Fruit fly (Drosophila melanogaster) whole organism, prepupa: ENCODE measurements around the gene Cpr97Ea.

Source experiments
- Blimp-1 ChIP-seq: fragments of 200-800 bp; sonication (Bioruptor generic); optimal IDR thresholded peaks from 3 replicates; lab custom pipeline; 2017; ENCODE audit warnings: missing biosample characterization, missing genetic modification characterization, mild to moderate bottlenecking, moderate library complexity, missing genetic modification reagents
- CG10631 ChIP-seq: fragments of 200-800 bp; sonication (Bioruptor generic); optimal IDR thresholded peaks from 2 replicates; lab custom pipeline; 2016; ENCODE audit warnings: missing biosample characterization, missing genetic modification characterization
- CG10669 ChIP-seq: fragments of 200-800 bp; sonication (Bioruptor generic); optimal IDR thresholded peaks from 3 replicates; lab custom pipeline; 2018; ENCODE audit warnings: missing biosample characterization, mild to moderate bottlenecking, missing genetic modification characterization, moderate library complexity
- CG11294 ChIP-seq: fragments of 200-800 bp; sonication (Bioruptor generic); IDR thresholded peaks from 2 replicates; pipeline ENCODE4 v1.3.6; 2022; ENCODE audit warnings: missing biosample characterization, missing genetic modification characterization
- CG11902 ChIP-seq: fragments of 200-800 bp; sonication (Bioruptor generic); optimal IDR thresholded peaks from 3 replicates; lab custom pipeline; 2016; ENCODE audit warnings: missing biosample characterization, missing genetic modification characterization
- CG15336 ChIP-seq: fragments of 200-800 bp; sonication (Bioruptor generic); IDR thresholded peaks from 2 replicates; pipeline ENCODE4 v1.3.6; 2022; ENCODE audit warnings: missing biosample characterization, missing genetic modification characterization
- CG16779 ChIP-seq: fragments of 200-800 bp; sonication (Bioruptor generic); optimal IDR thresholded peaks from 3 replicates; lab custom pipeline; 2017; ENCODE audit warnings: missing biosample characterization, mild to moderate bottlenecking, missing genetic modification characterization
- CG3032 ChIP-seq: fragments of 200-800 bp; optimal IDR thresholded peaks from 2 replicates; lab custom pipeline; 2019; ENCODE audit warnings: missing biosample characterization, mild to moderate bottlenecking, missing genetic modification characterization, moderate library complexity
- CG32006 ChIP-seq: fragments of 200-800 bp; sonication (Bioruptor generic); optimal IDR thresholded peaks from 3 replicates; lab custom pipeline; 2017; ENCODE audit warnings: missing biosample characterization, mild to moderate bottlenecking, missing genetic modification characterization
- CG34406 ChIP-seq: fragments of 200-800 bp; sonication (Bioruptor generic); optimal IDR thresholded peaks from 3 replicates; lab custom pipeline; 2016; ENCODE audit warnings: missing biosample characterization, missing genetic modification characterization
- CG4318 ChIP-seq: fragments of 200-800 bp; sonication (Bioruptor generic); optimal IDR thresholded peaks from 3 replicates; lab custom pipeline; 2017; ENCODE audit warnings: missing biosample characterization, mild to moderate bottlenecking, missing genetic modification characterization
- CG6163 ChIP-seq: fragments of 200-800 bp; sonication (Bioruptor generic); IDR thresholded peaks from 3 replicates; pipeline ENCODE4 v1.3.6; 2022; ENCODE audit warnings: missing biosample characterization, missing genetic modification characterization
- CG6276 ChIP-seq: fragments of 200-800 bp; sonication (Bioruptor generic); optimal IDR thresholded peaks from 2 replicates; lab custom pipeline; 2017; ENCODE audit warnings: missing biosample characterization, mild to moderate bottlenecking, missing genetic modification characterization
- CG6792 ChIP-seq: fragments of 200-800 bp; sonication (Bioruptor generic); optimal IDR thresholded peaks from 3 replicates; lab custom pipeline; 2016; ENCODE audit warnings: missing biosample characterization, missing genetic modification characterization
- CG6808 ChIP-seq: fragments of 200-800 bp; sonication (Bioruptor generic); optimal IDR thresholded peaks from 3 replicates; lab custom pipeline; 2017; ENCODE audit warnings: missing biosample characterization, missing genetic modification characterization, mild to moderate bottlenecking, moderate library complexity, missing genetic modification reagents
- CG6854 ChIP-seq: fragments of 200-800 bp; sonication (Bioruptor generic); optimal IDR thresholded peaks from 2 replicates; lab custom pipeline; 2017; ENCODE audit warnings: missing biosample characterization, mild to moderate bottlenecking, missing genetic modification characterization
- CG7368 ChIP-seq: fragments of 200-800 bp; sonication (Bioruptor generic); optimal IDR thresholded peaks from 3 replicates; lab custom pipeline; 2016; ENCODE audit warnings: missing biosample characterization, missing genetic modification characterization
- CG8632 ChIP-seq: fragments of 200-800 bp; sonication (Bioruptor generic); optimal IDR thresholded peaks from 3 replicates; lab custom pipeline; 2016; ENCODE audit warnings: missing biosample characterization, missing genetic modification characterization
- CG9139 ChIP-seq: fragments of 200-800 bp; sonication (Bioruptor generic); optimal IDR thresholded peaks from 3 replicates; lab custom pipeline; 2017; ENCODE audit warnings: missing biosample characterization, mild to moderate bottlenecking, missing genetic modification characterization
- Eip75B ChIP-seq: fragments of 200-800 bp; sonication (Bioruptor generic); optimal IDR thresholded peaks from 3 replicates; lab custom pipeline; 2016; ENCODE audit warnings: missing biosample characterization, missing genetic modification characterization
- Eip78C ChIP-seq: fragments of 200-800 bp; sonication (Bioruptor generic); peaks from one replicate; lab custom pipeline; 2016; ENCODE audit warnings: missing biosample characterization, missing genetic modification characterization
- Eip93F ChIP-seq: fragments of 200-800 bp; sonication (Bioruptor generic); optimal IDR thresholded peaks from 2 replicates; lab custom pipeline; 2016; ENCODE audit warnings: missing biosample characterization, mild to moderate bottlenecking, missing genetic modification characterization
- Ets96B ChIP-seq: fragments of 200-800 bp; optimal IDR thresholded peaks from 2 replicates; lab custom pipeline; 2019; ENCODE audit warnings: missing biosample characterization, mild to moderate bottlenecking, missing genetic modification characterization, moderate library complexity
- Gug ChIP-seq: fragments of 200-800 bp; sonication (Bioruptor generic); IDR thresholded peaks from 2 replicates; pipeline ENCODE4 v1.3.6; 2022; ENCODE audit warnings: missing biosample characterization, missing genetic modification characterization
- Hr38 ChIP-seq: sonication (Bioruptor generic); optimal IDR thresholded peaks from 2 replicates; lab custom pipeline; 2016; ENCODE audit warnings: missing biosample characterization, missing genetic modification characterization
- Hr4 ChIP-seq: fragments of 200-800 bp; sonication (Bioruptor generic); optimal IDR thresholded peaks from 3 replicates; lab custom pipeline; 2016; ENCODE audit warnings: missing biosample characterization, missing genetic modification characterization
- Lpt ChIP-seq: fragments of 200-800 bp; sonication (Bioruptor generic); optimal IDR thresholded peaks from 3 replicates; lab custom pipeline; 2016; ENCODE audit warnings: missing biosample characterization, missing genetic modification characterization
- Met ChIP-seq: fragments of 200-800 bp; sonication (Bioruptor generic); optimal IDR thresholded peaks from 3 replicates; lab custom pipeline; 2016; ENCODE audit warnings: missing biosample characterization, missing genetic modification characterization
- OdsH ChIP-seq: fragments of 200-800 bp; sonication (Bioruptor generic); optimal IDR thresholded peaks from 3 replicates; lab custom pipeline; 2016; ENCODE audit warnings: missing biosample characterization, missing genetic modification characterization
- Smox ChIP-seq: fragments of 200-800 bp; sonication (Bioruptor generic); optimal IDR thresholded peaks from 3 replicates; lab custom pipeline; 2016; ENCODE audit warnings: missing biosample characterization, missing genetic modification characterization
- Sox102F ChIP-seq: fragments of 200-800 bp; sonication (Bioruptor generic); optimal IDR thresholded peaks from 2 replicates; lab custom pipeline; 2016; ENCODE audit warnings: missing biosample characterization, mild to moderate bottlenecking, missing genetic modification characterization
- Sox14 ChIP-seq: fragments of 200-800 bp; sonication (Bioruptor generic); optimal IDR thresholded peaks from 3 replicates; lab custom pipeline; 2016; ENCODE audit warnings: missing biosample characterization, missing genetic modification characterization
- acj6 ChIP-seq: fragments of 200-800 bp; sonication (Bioruptor generic); optimal IDR thresholded peaks from 3 replicates; lab custom pipeline; 2016; ENCODE audit warnings: missing biosample characterization, missing genetic modification characterization
- cyc ChIP-seq: fragments of 200-800 bp; sonication (Bioruptor generic); optimal IDR thresholded peaks from 3 replicates; lab custom pipeline; 2016; ENCODE audit warnings: missing biosample characterization, missing genetic modification characterization
- dac ChIP-seq: fragments of 200-800 bp; sonication (Bioruptor generic); optimal IDR thresholded peaks from 2 replicates; lab custom pipeline; 2017; ENCODE audit warnings: missing biosample characterization, mild to moderate bottlenecking, missing genetic modification characterization
- dsx ChIP-seq: fragments of 200-800 bp; optimal IDR thresholded peaks from 3 replicates; lab custom pipeline; 2019; ENCODE audit warnings: missing biosample characterization, mild to moderate bottlenecking, missing genetic modification characterization, moderate library complexity; ENCODE audit not compliant: poor library complexity, severe bottlenecking
- eg ChIP-seq: fragments of 200-800 bp; sonication (Bioruptor generic); IDR thresholded peaks from 3 replicates; pipeline ENCODE4 v1.3.6; 2022; ENCODE audit warnings: missing biosample characterization, missing genetic modification characterization
- esn ChIP-seq: fragments of 200-800 bp; sonication (Bioruptor generic); optimal IDR thresholded peaks from 2 replicates; lab custom pipeline; 2016; ENCODE audit warnings: missing biosample characterization, mild to moderate bottlenecking, missing genetic modification characterization, moderate library complexity
- fd85E ChIP-seq: fragments of 200-800 bp; sonication (Bioruptor generic); optimal IDR thresholded peaks from 3 replicates; lab custom pipeline; 2016; ENCODE audit warnings: missing biosample characterization, missing genetic modification characterization
- fkh ChIP-seq: fragments of 200-800 bp; sonication (Bioruptor generic); optimal IDR thresholded peaks from 3 replicates; lab custom pipeline; 2017; ENCODE audit warnings: missing biosample characterization, mild to moderate bottlenecking, missing genetic modification characterization, moderate library complexity
- lz ChIP-seq: fragments of 200-800 bp; sonication (Bioruptor generic); optimal IDR thresholded peaks from 3 replicates; lab custom pipeline; 2016; ENCODE audit warnings: missing biosample characterization, missing genetic modification characterization
- salr ChIP-seq, 2 experiments: fragments of 200-800 bp; sonication (Bioruptor generic); optimal IDR thresholded peaks; 3 replicates each; lab custom pipeline; 2016 to 2018; ENCODE audit warnings: missing biosample characterization in 2 of 2, missing genetic modification characterization in 2 of 2, mild to moderate bottlenecking in 1 of 2
- spab ChIP-seq: fragments of 200-800 bp; sonication (Bioruptor generic); optimal IDR thresholded peaks from 2 replicates; lab custom pipeline; 2017; ENCODE audit warnings: missing biosample characterization, mild to moderate bottlenecking, missing genetic modification characterization, missing genetic modification reagents
- ss ChIP-seq, 2 experiments: fragments of 200-800 bp; sonication (Bioruptor generic); optimal IDR thresholded peaks; 2 replicates in 1 of 2; 3 replicates in 1 of 2; lab custom pipeline; 2017 to 2018; ENCODE audit warnings: mild to moderate bottlenecking in 2 of 2, missing biosample characterization in 2 of 2, missing genetic modification characterization in 2 of 2, moderate library complexity in 1 of 2
- svp ChIP-seq: fragments of 200-800 bp; sonication (Bioruptor generic); peaks from one replicate; lab custom pipeline; 2016; ENCODE audit warnings: missing biosample characterization, missing genetic modification characterization
- topi ChIP-seq: fragments of 200-800 bp; sonication (Bioruptor generic); optimal IDR thresholded peaks from 3 replicates; lab custom pipeline; 2016; ENCODE audit warnings: missing biosample characterization, missing genetic modification characterization

The Cpr97Ea gene

DNA sequence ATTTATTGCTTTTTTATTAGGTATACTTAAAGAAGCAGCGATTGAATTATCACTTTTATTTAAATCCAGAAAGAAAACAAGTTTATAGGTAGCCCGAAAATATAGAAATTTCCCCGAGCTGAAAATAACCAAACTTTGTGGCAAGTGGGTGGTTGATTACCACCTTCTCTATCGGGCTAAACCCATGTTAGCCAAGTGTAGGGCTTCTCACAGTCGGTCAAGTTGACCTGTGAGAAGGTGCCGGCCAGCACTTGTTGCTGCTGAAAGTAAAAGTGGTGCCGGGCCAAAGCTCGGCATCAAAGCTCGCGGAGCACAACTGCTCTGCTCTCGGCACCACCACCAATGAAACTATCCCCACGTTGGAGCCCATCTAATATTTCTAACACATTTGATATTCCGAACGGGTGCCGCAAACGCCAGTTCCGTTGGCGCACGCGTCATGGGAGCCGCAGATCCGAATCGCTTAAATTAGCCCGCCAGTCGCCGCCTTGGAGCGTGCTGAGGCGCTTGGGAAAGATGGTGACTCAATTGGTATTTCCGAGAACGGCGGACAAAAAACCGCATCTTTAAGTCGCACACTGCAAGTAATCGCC lies 16.6 kb downstream of the Cpr97Ea start:
- TF ChIP-seq Eip78C (GFP tag; lab: Kevin White, UChicago) (peak; percentile 18), fkh (GFP tag; lab: Kevin White, UChicago) (no peak), eg (GFP tag; lab: Robert Waterston, UW) (0 out of 3 replicates have a peak, but pooled peaks have one; percentile 17), Sox102F (GFP tag; lab: Kevin White, UChicago) (no peak), Blimp-1 (GFP tag; lab: Kevin White, UChicago) (peak; percentile 50), Ets96B (no peak), CG32006 (GFP tag; lab: Kevin White, UChicago) (peak; percentile 0), svp (GFP tag; lab: Kevin White, UChicago) (no peak), Lpt (GFP tag; lab: Kevin White, UChicago) (no peak), acj6 (GFP tag; lab: Kevin White, UChicago) (no peak)

DNA sequence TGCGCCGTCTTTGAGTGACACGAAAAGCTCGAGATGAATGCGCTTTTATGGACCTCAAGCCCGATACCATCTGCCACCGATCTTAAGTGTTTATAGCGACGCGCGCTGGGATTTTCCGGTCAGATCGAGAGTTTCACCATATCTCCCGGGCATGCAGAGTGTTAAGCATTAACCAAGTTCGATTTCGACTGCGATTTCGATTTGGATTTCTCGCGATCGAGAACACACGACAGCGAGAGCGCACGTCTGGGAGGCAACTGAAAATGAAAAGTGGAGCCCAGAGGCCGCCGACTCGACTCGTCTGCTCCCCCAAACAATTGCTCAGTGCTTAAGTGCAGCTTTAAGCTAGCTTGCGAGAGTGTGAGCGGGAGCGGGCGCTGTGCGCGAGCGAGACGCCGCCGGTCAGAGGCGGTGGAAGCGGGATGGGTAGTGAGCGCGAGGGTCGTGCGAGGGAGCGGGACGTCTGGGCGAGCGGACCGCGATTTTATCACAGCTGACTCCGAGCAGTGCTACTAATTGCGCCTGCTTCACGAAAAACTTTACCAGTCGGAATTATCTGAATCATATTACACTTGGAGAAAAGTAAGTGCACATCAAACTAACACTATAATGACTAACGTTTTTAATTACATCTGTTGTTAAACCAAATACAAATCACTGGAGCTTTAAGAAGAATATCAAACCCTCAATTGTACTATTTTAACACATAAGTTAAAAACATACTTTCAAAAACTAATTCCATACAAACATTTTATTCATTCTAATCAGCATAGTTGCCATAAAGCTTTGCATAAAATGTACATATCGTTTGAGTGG lies 17.6 kb downstream of the Cpr97Ea start, which contains the start of gene spz:
spz (minus strand) TSS at position 261 of the 816 bp plus-strand sequence.
- TF ChIP-seq fkh (GFP tag; lab: Kevin White, UChicago), result no peak
- TF ChIP-seq salr (GFP tag; optimal IDR thresholded peaks at IDR 0.05; lab: Kevin White, UChicago), result no peak
- TF ChIP-seq CG3032, result no peak
- TF ChIP-seq Eip93F, result no peak
- TF ChIP-seq CG6808 (GFP tag; lab: Kevin White, UChicago), result no peak
- peak; percentile 4 for TF ChIP-seq Lpt (GFP tag; lab: Kevin White, UChicago)
- no peak for TF ChIP-seq CG8632 (GFP tag; lab: Kevin White, UChicago)
- no peak for TF ChIP-seq CG11294
- TF ChIP-seq CG10669, result peak; percentile 61
- peak; percentile 20; the same call in 1 of the 3 replicates for TF ChIP-seq CG6163
- peak; percentile 47 for TF ChIP-seq CG15336 (GFP tag; lab: Robert Waterston, UW)
- TF ChIP-seq Met (GFP tag; lab: Kevin White, UChicago), result no peak
- peak; percentile 48 for TF ChIP-seq Blimp-1 (GFP tag; lab: Kevin White, UChicago)
- no peak for TF ChIP-seq CG34406 (GFP tag; lab: Kevin White, UChicago)
- TF ChIP-seq CG6792 (GFP tag; lab: Kevin White, UChicago), result no peak
- TF ChIP-seq topi, result no peak
- no peak for TF ChIP-seq CG7368 (GFP tag; lab: Kevin White, UChicago)
- no peak for TF ChIP-seq fd85E
- no peak for TF ChIP-seq CG16779
- TF ChIP-seq CG32006 (GFP tag; lab: Kevin White, UChicago), result no peak
- no peak for TF ChIP-seq lz
- no peak for TF ChIP-seq Smox (GFP tag; lab: Kevin White, UChicago)
- no peak for TF ChIP-seq Sox14 (GFP tag; lab: Kevin White, UChicago)
- TF ChIP-seq CG9139 (GFP tag; lab: Kevin White, UChicago), result no peak
- no peak for TF ChIP-seq spab (GFP tag; lab: Kevin White, UChicago)
- peak; percentile 40 for TF ChIP-seq Hr4 (GFP tag; lab: Kevin White, UChicago)
- no peak for TF ChIP-seq Gug (GFP tag; lab: Robert Waterston, UW)
- TF ChIP-seq OdsH, result peak; percentile 22
- TF ChIP-seq Sox102F (GFP tag; lab: Kevin White, UChicago), result no peak
- no peak for TF ChIP-seq Eip75B
- no peak for TF ChIP-seq esn (GFP tag; lab: Kevin White, UChicago)
- no peak for TF ChIP-seq cyc (GFP tag; lab: Kevin White, UChicago)
- no peak for TF ChIP-seq CG4318 (GFP tag; lab: Kevin White, UChicago)
- no peak for TF ChIP-seq Ets96B
- TF ChIP-seq Hr38 (GFP tag; lab: Kevin White, UChicago), result no peak
- no peak for TF ChIP-seq acj6 (GFP tag; lab: Kevin White, UChicago)
- TF ChIP-seq CG6854 (GFP tag; lab: Kevin White, UChicago), result no peak
- TF ChIP-seq dsx, result peak; percentile 19
- no peak for TF ChIP-seq CG11902 (GFP tag; lab: Kevin White, UChicago)
- no peak for TF ChIP-seq CG10631 (GFP tag; lab: Kevin White, UChicago)
- TF ChIP-seq eg (GFP tag; lab: Robert Waterston, UW), result peak; percentile 58; the same call in 2 of the 3 replicates
- TF ChIP-seq Eip78C (GFP tag; lab: Kevin White, UChicago), result peak; percentile 77
- peak in 1 of 2 experiments; percentile 16 for TF ChIP-seq ss (GFP tag; optimal IDR thresholded peaks at IDR 0.05; lab: Kevin White, UChicago)
- no peak for TF ChIP-seq CG6276 (GFP tag; lab: Kevin White, UChicago)
- no peak for TF ChIP-seq dac (GFP tag; lab: Kevin White, UChicago)
